Worm (Caenorhabditis elegans) whole organism, late embryonic: ENCODE data around the gene shpk-1.

Experiments used
- pha-2 ChIP-seq: sonication (generic microtip); optimal IDR thresholded peaks from 2 replicates; lab custom pipeline; 2017; ENCODE audit warnings: mild to moderate bottlenecking, missing genetic modification characterization, missing compliant biosample characterization
- unc-3 ChIP-seq, 2 experiments: fragments of 200-800 bp in 1 of 2; sonication (Bioruptor generic) in 1 of 2; sonication (generic microtip) in 1 of 2; conservative IDR thresholded peaks in 1 of 2; optimal IDR thresholded peaks in 1 of 2; 2 replicates each; pipeline versions ENCODE4 v1.3.6 to Lab custom; 2016 to 2022; ENCODE audit warnings: missing compliant biosample characterization in 2 of 2, missing genetic modification characterization in 2 of 2, missing genetic modification reagents in 1 of 2

DNA sequence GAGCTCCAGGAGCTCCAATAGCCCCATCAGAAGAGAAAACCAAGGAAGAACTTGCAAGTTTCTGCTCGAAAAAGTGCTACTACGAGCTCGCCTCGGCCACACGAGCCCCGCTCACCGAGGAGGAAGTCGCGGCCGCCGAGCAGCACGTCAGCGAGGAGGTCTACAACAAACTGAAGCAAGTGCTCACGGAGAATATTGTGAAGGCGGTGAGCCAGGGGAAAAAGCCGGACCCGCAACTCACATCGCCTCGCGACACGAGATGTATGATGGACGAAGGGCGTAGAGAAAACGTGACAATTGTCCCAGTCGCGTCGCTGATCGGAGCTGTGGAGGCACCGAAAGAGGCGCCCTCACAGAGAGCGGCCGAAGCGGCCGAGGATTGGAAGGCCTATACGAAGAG lies 44.9 kb downstream of the shpk-1 start:
- TF ChIP-seq unc-3 (GFP tag; conservative IDR thresholded peaks at IDR 0.05; lab: Robert Waterston, UW) (no peak), unc-3 (tag; optimal IDR thresholded peaks at IDR 0.05; lab: Kevin White, UChicago) (no peak), pha-2 (tag; lab: Kevin White, UChicago) (no peak)
